Worm (Caenorhabditis elegans) whole organism, L2 larva: ENCODE results near the gene Y73B6BL.29.

Experiments used
- F13H6.1 ChIP-seq: sonication (generic microtip); optimal IDR thresholded peaks from 2 replicates; lab custom pipeline; 2016; ENCODE audit warnings: missing genetic modification characterization, missing compliant biosample characterization
- ZK546.5 ChIP-seq: sonication (generic microtip); optimal IDR thresholded peaks from 2 replicates; lab custom pipeline; 2017; ENCODE audit warnings: missing biosample characterization, missing genetic modification characterization
- ama-1 ChIP-seq: fragments of 150-350 bp; optimal IDR thresholded peaks from 2 replicates; lab custom pipeline; 2018; ENCODE audit warnings: inconsistent platforms
- dmd-4 ChIP-seq: sonication (generic microtip); optimal IDR thresholded peaks from 2 replicates; lab custom pipeline; 2017; ENCODE audit warnings: missing biosample characterization, missing genetic modification characterization
- elt-3 ChIP-seq: sonication (generic microtip); optimal IDR thresholded peaks from 2 replicates; lab custom pipeline; 2017; ENCODE audit warnings: missing biosample characterization, missing genetic modification characterization
- lin-13 ChIP-seq: fragments of 150-350 bp; optimal IDR thresholded peaks from 2 replicates; lab custom pipeline; 2014; ENCODE audit warnings: missing biosample characterization, missing genetic modification reagents, missing genetic modification characterization
- lsy-2 ChIP-seq, 2 experiments: fragments of 150-350 bp in 1 of 2; sonication (generic microtip) in 1 of 2; optimal IDR thresholded peaks; 2 replicates each; lab custom pipeline; 2014 to 2017; ENCODE audit warnings: missing biosample characterization in 2 of 2, missing genetic modification characterization in 2 of 2
- mbf-1 ChIP-seq: sonication (generic microtip); optimal IDR thresholded peaks from 2 replicates; lab custom pipeline; 2017; ENCODE audit warnings: missing biosample characterization, missing genetic modification characterization
- nhr-11 ChIP-seq: fragments of 150-350 bp; optimal IDR thresholded peaks from 2 replicates; lab custom pipeline; 2014; ENCODE audit warnings: missing biosample characterization, missing genetic modification characterization
- nhr-12 ChIP-seq: fragments of 150-350 bp; optimal IDR thresholded peaks from 2 replicates; lab custom pipeline; 2014; ENCODE audit warnings: missing biosample characterization, missing genetic modification characterization
- nhr-21 ChIP-seq: fragments of 150-350 bp; optimal IDR thresholded peaks from 2 replicates; lab custom pipeline; 2014; ENCODE audit warnings: missing biosample characterization, missing genetic modification characterization
- nhr-77 ChIP-seq: fragments of 150-350 bp; optimal IDR thresholded peaks from 2 replicates; lab custom pipeline; 2014; ENCODE audit warnings: missing biosample characterization, missing genetic modification characterization
- sma-9 ChIP-seq, 2 experiments: fragments of 150-350 bp in 1 of 2; sonication (generic microtip) in 1 of 2; optimal IDR thresholded peaks; 2 replicates each; lab custom pipeline; 2014 to 2016; ENCODE audit warnings: missing genetic modification characterization in 2 of 2, mild to moderate bottlenecking in 1 of 2, missing biosample characterization in 1 of 2, missing compliant biosample characterization in 1 of 2, missing genetic modification reagents in 1 of 2, moderate library complexity in 1 of 2
- snpc-4 ChIP-seq: fragments of 150-350 bp; optimal IDR thresholded peaks from 2 replicates; lab custom pipeline; 2014; ENCODE audit warnings: missing biosample characterization, missing genetic modification characterization
- unc-39 ChIP-seq: fragments of 150-350 bp; optimal IDR thresholded peaks from 2 replicates; lab custom pipeline; 2014; ENCODE audit warnings: missing biosample characterization, missing genetic modification characterization
- unc-55 ChIP-seq: fragments of 150-350 bp; sonication (generic microtip); optimal IDR thresholded peaks from 3 replicates; lab custom pipeline; 2014; ENCODE audit warnings: missing biosample characterization, missing genetic modification reagents, missing genetic modification characterization
- ztf-4 ChIP-seq: fragments of 150-350 bp; optimal IDR thresholded peaks from 2 replicates; lab custom pipeline; 2014; ENCODE audit warnings: missing biosample characterization, missing genetic modification characterization

Y73B6BL.29 gene

ce11 chrIV:6372993-6373392 is 51.3 kb downstream of the Y73B6BL.29 start, which contains the start of gene smg-3:
TSS of gene smg-3 (minus strand) at chrIV:6373093.
- TF ChIP-seq F13H6.1, result no peak
- no peak for TF ChIP-seq ama-1
- TF ChIP-seq dmd-4 (tag; lab: Kevin White, UChicago), result no peak
- no peak for TF ChIP-seq unc-55
- no peak for TF ChIP-seq ZK546.5 (tag; lab: Kevin White, UChicago)
- TF ChIP-seq lsy-2 (tag; optimal IDR thresholded peaks at IDR 0.05; lab: Kevin White, UChicago), result no peak
- no peak for TF ChIP-seq elt-3 (tag; lab: Kevin White, UChicago)
- TF ChIP-seq lin-13 (GFP tag; lab: Kevin White, UChicago), result no peak
- no peak for TF ChIP-seq nhr-12 (tag; lab: Kevin White, UChicago)
- TF ChIP-seq snpc-4 (tag; lab: Kevin White, UChicago), result no peak
- no peak for TF ChIP-seq sma-9 (GFP tag; optimal IDR thresholded peaks at IDR 0.05; lab: Kevin White, UChicago)
- TF ChIP-seq sma-9 (tag; optimal IDR thresholded peaks at IDR 0.05; lab: Kevin White, UChicago), result no peak
- no peak for TF ChIP-seq nhr-11 (tag; lab: Kevin White, UChicago)
- TF ChIP-seq nhr-77 (tag; lab: Kevin White, UChicago), result no peak
- no peak for TF ChIP-seq nhr-21 (tag; lab: Kevin White, UChicago)
- TF ChIP-seq ztf-4, result no peak
- no peak for TF ChIP-seq mbf-1 (tag; lab: Kevin White, UChicago)
- TF ChIP-seq unc-39 (tag; lab: Kevin White, UChicago), result no peak
